Worm (Caenorhabditis elegans): ENCODE data around the gene Y37D8A.3.

DNA sequence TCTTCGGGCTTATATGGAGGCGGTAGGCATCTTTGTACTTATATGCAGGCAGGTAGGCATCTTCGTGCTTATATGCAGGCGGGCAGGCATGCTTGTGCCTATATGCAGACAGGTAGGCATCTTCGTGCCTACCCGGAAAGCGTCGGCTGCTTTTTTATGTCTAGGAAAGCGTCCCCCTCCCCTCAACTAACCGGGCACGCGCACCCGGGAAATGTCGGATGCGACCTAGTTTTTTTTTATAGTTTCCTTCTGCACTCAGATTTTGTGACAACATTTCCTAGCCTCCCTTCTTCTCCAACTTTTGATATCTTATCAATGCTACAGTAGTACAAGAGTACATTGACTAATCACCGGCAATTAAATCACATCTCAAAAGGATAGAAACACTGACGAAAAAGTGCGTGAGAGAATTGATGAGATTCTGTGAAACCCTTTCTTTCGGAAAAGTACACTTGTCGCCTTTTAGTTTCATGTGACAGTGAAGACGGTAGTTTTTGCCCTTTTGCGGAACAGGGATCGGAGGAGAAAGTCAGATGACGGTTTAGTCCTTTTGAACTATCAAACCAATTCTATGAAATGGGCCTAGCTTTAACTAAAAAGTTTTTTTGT lies 19.9 kb downstream of the Y37D8A.3 start:
- TF ChIP-seq elt-3 (tag; optimal IDR thresholded peaks at IDR 0.05): peak; percentile 85 to 99 (median 96)
- peak in 1 of 2 experiments; percentile 36 for TF ChIP-seq egl-27 (tag; optimal IDR thresholded peaks at IDR 0.05)
- TF ChIP-seq tbx-2 (tag; optimal IDR thresholded peaks at IDR 0.05): peak; percentile 60
- no peak for TF ChIP-seq irx-1 (tag; optimal IDR thresholded peaks at IDR 0.05)
- TF ChIP-seq ama-1 (optimal IDR thresholded peaks at IDR 0.05): no peak
- peak; percentile 71 for TF ChIP-seq nhr-71 (tag; optimal IDR thresholded peaks at IDR 0.05)

Measured in whole organism, L1 larva.